Worm (Caenorhabditis elegans): Measurements from ENCODE around the gene C23G10.5.

ce11 chrIII:6194480-6194879, 3.6 kb downstream of the C23G10.5 start, which contains the start of gene ugt-66:
- TF ChIP-seq dao-5 (tag; optimal IDR thresholded peaks at IDR 0.05) (no peak), W03F9.2 (tag; optimal IDR thresholded peaks at IDR 0.05) (no peak), him-1 (tag; optimal IDR thresholded peaks at IDR 0.05) (no peak)
